Fruit fly (Drosophila melanogaster) S2 (cell line): Measurements from ENCODE around the gene Grx3.

Experiments
- CG8478 ChIP-seq: fragments of >200 bp; optimal IDR thresholded peaks from 2 replicates; lab custom pipeline; 2018
- CTCF ChIP-seq, 2 experiments: fragments of >200 bp; optimal IDR thresholded peaks; 2 replicates each; lab custom pipeline; 2018

DNA sequence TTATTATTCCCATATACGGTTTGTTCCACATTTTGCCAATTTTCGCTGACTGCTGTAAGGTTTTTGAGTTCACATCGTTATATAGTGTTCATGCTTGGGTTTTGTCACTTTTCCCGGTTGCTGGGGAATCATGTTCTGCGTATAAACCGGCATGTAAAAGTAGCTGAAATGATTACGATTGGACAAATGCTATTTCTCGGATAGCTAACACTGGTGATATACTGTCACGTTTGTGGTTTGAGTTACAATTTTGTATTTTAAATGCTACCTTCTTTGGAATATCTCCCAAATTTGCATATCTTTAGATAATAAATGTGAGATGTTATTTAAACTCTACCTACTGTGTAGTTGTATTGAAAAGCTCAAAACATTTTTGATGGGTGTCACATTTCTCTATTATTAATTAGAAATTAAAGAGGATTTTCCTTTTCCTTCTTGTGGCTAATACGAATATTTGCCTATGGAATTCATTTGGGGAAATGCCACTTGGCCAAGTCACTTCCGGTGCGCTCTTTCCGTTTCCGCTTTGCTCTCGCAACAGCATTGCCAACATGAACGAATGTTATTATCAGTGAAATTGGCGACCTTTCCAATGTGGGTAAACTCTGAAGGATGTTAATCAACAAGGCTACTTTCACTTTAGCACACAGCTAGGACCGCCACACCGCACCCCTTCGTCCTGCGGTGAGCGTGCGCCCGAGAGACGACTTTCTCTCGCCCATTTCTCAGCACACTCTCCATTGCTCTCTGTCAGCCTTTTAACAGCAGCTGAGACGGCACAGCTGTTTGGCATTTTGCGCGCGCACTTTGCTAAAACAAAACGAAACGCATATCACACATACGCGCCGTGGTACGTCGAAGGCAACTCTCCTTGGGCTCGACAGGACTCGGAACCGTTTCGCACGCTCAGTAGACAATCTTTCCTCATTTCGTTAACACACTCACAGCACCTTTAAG, 48.6 kb downstream of the Grx3 start, which contains the start of the genes CG16956, CG42784 and CG43850:
- no peak for TF ChIP-seq CG8478 (lab: Kevin White, UChicago)
- TF ChIP-seq CTCF (optimal IDR thresholded peaks at IDR 0.05; lab: Kevin White, UChicago), result no peak
